Worm (Caenorhabditis elegans) whole organism, L4/young adult: ENCODE data around the gene fbxa-18.

Experiments used
- W03F9.2 ChIP-seq: fragments of 150-350 bp; optimal IDR thresholded peaks from 2 replicates; lab custom pipeline; 2014; ENCODE audit warnings: missing biosample characterization, missing genetic modification characterization
- dao-5 ChIP-seq: sonication (generic microtip); optimal IDR thresholded peaks from 2 replicates; lab custom pipeline; 2016; ENCODE audit warnings: missing genotype, missing genetic modification characterization, moderate library complexity, missing compliant biosample characterization
- him-1 ChIP-seq: sonication (generic microtip); optimal IDR thresholded peaks from 2 replicates; lab custom pipeline; 2016; ENCODE audit warnings: missing genotype, missing genetic modification reagents, missing genetic modification characterization, missing compliant biosample characterization

fbxa-18 gene

ce11 chrV:16160087-16160486 lies 17.6 kb downstream of the fbxa-18 start:
- TF ChIP-seq W03F9.2 (tag; lab: Kevin White, UChicago) (no peak), him-1 (tag; lab: Kevin White, UChicago) (no peak), dao-5 (tag; lab: Kevin White, UChicago) (no peak)

- TF ChIP-seq him-1 (tag; lab: Kevin White, UChicago): no peak
- TF ChIP-seq dao-5 (tag; lab: Kevin White, UChicago): no peak
These were observed 19.8 kb downstream of the fbxa-18 start, which contains the start of the genes str-109 and F10A3.11 for ce11 chrV:16162124-16162735. Gene str-109 (minus strand): TSS chrV:16162224. Gene F10A3.11 (plus strand): TSS chrV:16162685.

DNA sequence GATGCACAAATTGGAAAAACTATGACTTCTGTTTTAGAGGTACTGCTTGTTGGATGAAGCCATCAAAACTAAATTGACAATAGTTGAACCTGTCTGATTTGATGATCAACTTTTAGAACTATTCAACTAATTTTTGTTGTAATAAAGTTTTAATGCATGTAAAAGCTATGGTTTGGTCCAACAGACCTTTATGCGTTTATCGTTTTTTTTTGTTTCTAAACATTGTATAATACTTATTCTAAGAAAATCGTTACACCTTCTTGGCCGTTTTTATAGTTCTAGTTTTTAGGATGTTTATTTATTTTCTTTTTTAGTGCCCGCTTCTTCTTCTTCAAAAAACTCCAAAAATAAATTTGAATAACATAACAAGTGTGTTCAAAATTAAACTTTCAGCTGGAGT lies 21.2 kb downstream of the fbxa-18 start, which contains the start of gene F10A3.12:
Gene F10A3.12 (plus strand): TSS at position 301 of the 400 bp plus-strand sequence.
- TF ChIP-seq W03F9.2 (tag; lab: Kevin White, UChicago): no peak

DNA sequence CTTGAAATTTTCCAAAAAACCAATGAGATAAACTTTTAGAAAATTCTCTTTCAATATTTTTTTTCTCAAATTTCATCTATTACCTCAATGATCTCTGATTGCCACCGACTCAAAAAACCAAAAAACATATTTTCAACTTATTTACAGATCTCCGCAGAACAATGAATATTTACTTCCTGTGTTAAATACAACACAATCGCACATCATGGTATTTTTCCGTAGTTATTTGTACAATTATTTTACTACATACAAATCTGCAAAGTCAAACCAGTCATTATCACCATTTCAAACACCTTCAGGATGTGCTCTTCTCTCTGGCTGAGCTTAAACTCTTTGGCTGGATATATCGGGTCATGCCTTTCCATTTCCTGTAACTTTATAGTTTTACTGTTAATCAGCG lies 23.5 kb downstream of the fbxa-18 start, which contains the start of gene str-108:
Gene str-108 (plus strand): TSS at position 301 of the 400 bp plus-strand sequence.
- TF ChIP-seq dao-5 (tag; lab: Kevin White, UChicago) (no peak), him-1 (tag; lab: Kevin White, UChicago) (no peak), W03F9.2 (tag; lab: Kevin White, UChicago) (no peak)

- TF ChIP-seq W03F9.2 (tag; lab: Kevin White, UChicago): no peak
These were observed 26.6 kb downstream of the fbxa-18 start, which contains the start of gene str-111 for ce11 chrV:16169026-16169425. Gene str-111 (minus strand): TSS chrV:16169126.

ce11 chrV:16171721-16172120 lies 29.2 kb downstream of the fbxa-18 start, which contains the start of gene K05D4.9:
Gene K05D4.9 (minus strand): TSS chrV:16171821.
- TF ChIP-seq dao-5 (tag; lab: Kevin White, UChicago) (no peak), him-1 (tag; lab: Kevin White, UChicago) (no peak), W03F9.2 (tag; lab: Kevin White, UChicago) (no peak)

ce11 chrV:16174109-16174508 lies 31.6 kb downstream of the fbxa-18 start:
- TF ChIP-seq him-1 (tag; lab: Kevin White, UChicago) (no peak), dao-5 (tag; lab: Kevin White, UChicago) (no peak), W03F9.2 (tag; lab: Kevin White, UChicago) (no peak)

ce11 chrV:16175227-16175626 lies 32.8 kb downstream of the fbxa-18 start:
- TF ChIP-seq W03F9.2 (tag; lab: Kevin White, UChicago): no peak
- no peak for TF ChIP-seq dao-5 (tag; lab: Kevin White, UChicago)
- TF ChIP-seq him-1 (tag; lab: Kevin White, UChicago): no peak

- no peak for TF ChIP-seq W03F9.2 (tag; lab: Kevin White, UChicago)
- no peak for TF ChIP-seq dao-5 (tag; lab: Kevin White, UChicago)
- no peak for TF ChIP-seq him-1 (tag; lab: Kevin White, UChicago)
These were observed 33.3 kb downstream of the fbxa-18 start, which contains the start of gene cyp-33D1 for ce11 chrV:16175757-16176156. Gene cyp-33D1 (minus strand): TSS chrV:16175857.

DNA sequence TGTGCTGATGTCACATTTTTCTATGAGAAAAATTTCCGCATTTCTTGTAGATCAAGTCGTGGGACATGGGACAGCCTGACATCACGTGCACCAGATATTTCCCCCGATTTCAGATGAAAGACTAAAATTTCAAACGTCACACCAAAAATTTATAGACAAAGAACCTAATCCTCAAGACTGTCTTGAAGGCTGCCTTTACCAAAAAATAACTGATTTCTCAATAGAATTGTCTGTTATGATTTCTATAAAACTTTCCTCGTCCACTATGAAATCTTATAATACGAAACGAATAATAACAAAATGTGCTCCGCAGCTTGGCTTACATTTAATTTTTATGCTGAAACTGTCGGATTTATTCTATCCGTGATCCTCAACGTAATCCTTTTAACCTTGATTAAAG lies 37.9 kb downstream of the fbxa-18 start, which contains the start of gene str-106:
Gene str-106 (plus strand): TSS at position 301 of the 400 bp plus-strand sequence.
- TF ChIP-seq W03F9.2 (tag; lab: Kevin White, UChicago) (no peak), dao-5 (tag; lab: Kevin White, UChicago) (no peak), him-1 (tag; lab: Kevin White, UChicago) (no peak)

DNA sequence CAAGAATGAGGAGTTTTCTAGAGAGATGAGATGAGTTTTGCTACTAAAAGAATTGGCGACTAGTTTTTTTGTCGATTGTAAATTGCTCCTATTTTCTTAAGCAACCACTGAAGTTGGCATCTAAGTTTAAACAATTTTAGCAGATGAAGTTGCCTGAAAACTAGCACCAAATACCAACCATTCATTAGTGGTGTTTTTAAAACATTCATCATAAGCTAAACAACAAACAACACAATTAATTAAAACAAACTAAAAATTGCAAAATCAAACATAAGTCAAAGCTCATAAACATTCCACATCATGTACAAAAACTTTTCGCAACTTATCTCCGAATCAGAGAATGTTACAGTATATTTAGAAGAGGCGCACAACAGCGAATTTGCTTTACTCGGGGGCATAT lies 39.6 kb downstream of the fbxa-18 start, which contains the start of gene srz-13:
Gene srz-13 (plus strand): TSS at position 301 of the 400 bp plus-strand sequence.
- no peak for TF ChIP-seq him-1 (tag; lab: Kevin White, UChicago)
- no peak for TF ChIP-seq W03F9.2 (tag; lab: Kevin White, UChicago)
- TF ChIP-seq dao-5 (tag; lab: Kevin White, UChicago): no peak

ce11 chrV:16182918-16183317 lies 40.4 kb downstream of the fbxa-18 start, which contains the start of gene srh-277:
Gene srh-277 (plus strand): TSS chrV:16183218.
- TF ChIP-seq dao-5 (tag; lab: Kevin White, UChicago) (no peak), W03F9.2 (tag; lab: Kevin White, UChicago) (no peak), him-1 (tag; lab: Kevin White, UChicago) (no peak)

ce11 chrV:16183357-16183756 lies 40.9 kb downstream of the fbxa-18 start, which contains the start of gene srz-14:
Gene srz-14 (plus strand): TSS chrV:16183657.
- TF ChIP-seq him-1 (tag; lab: Kevin White, UChicago) (no peak), dao-5 (tag; lab: Kevin White, UChicago) (no peak), W03F9.2 (tag; lab: Kevin White, UChicago) (no peak)

ce11 chrV:16190485-16190884 lies 48.0 kb downstream of the fbxa-18 start, which contains the start of gene srh-281:
Gene srh-281 (plus strand): TSS chrV:16190785.
- no peak for TF ChIP-seq W03F9.2 (tag; lab: Kevin White, UChicago)
- TF ChIP-seq him-1 (tag; lab: Kevin White, UChicago): no peak
- TF ChIP-seq dao-5 (tag; lab: Kevin White, UChicago): no peak
